Fruit fly (Drosophila melanogaster) whole organism, embryonic: ENCODE measurements around the gene CG34300.

Source experiments
- Asciz ChIP-seq: fragments of 200-800 bp; sonication (Bioruptor generic); optimal IDR thresholded peaks from 2 replicates; lab custom pipeline; 2017; ENCODE audit warnings: missing biosample characterization, mild to moderate bottlenecking, missing genetic modification characterization, missing genetic modification reagents
- CG11504 ChIP-seq: fragments of 200-800 bp; sonication (Bioruptor generic); optimal IDR thresholded peaks from 3 replicates; lab custom pipeline; 2019; ENCODE audit warnings: missing biosample characterization, mild to moderate bottlenecking, missing genetic modification characterization, moderate library complexity
- CG11695 ChIP-seq: fragments of 200-800 bp; sonication (Bioruptor generic); IDR thresholded peaks from 3 replicates; pipeline ENCODE4 v1.3.6; 2022; ENCODE audit warnings: missing biosample characterization, missing genetic modification characterization
- CG12299 ChIP-seq: fragments of 200-800 bp; sonication (Bioruptor generic); optimal IDR thresholded peaks from 2 replicates; lab custom pipeline; 2018; ENCODE audit warnings: missing biosample characterization, mild to moderate bottlenecking, missing genetic modification characterization
- CG13123 ChIP-seq: fragments of 200-800 bp; sonication (Bioruptor generic); optimal IDR thresholded peaks from 2 replicates; lab custom pipeline; 2016; ENCODE audit warnings: missing biosample characterization, missing genetic modification characterization
- CG14014 ChIP-seq: fragments of 200-800 bp; sonication (Bioruptor generic); IDR thresholded peaks from 2 replicates; pipeline ENCODE4 v1.3.6; 2022; ENCODE audit warnings: missing biosample characterization, missing genetic modification characterization
- CG14441 ChIP-seq: fragments of 200-800 bp; sonication (Bioruptor generic); IDR thresholded peaks from 2 replicates; pipeline ENCODE4 v1.3.6; 2022; ENCODE audit warnings: missing biosample characterization, missing genetic modification characterization
- CG1647 ChIP-seq: fragments of 200-800 bp; sonication (Bioruptor generic); optimal IDR thresholded peaks from 3 replicates; lab custom pipeline; 2016; ENCODE audit warnings: missing biosample characterization, missing genetic modification characterization
- CG16779 ChIP-seq: fragments of 200-800 bp; sonication (Bioruptor generic); IDR thresholded peaks from 2 replicates; pipeline ENCODE4 v1.3.6; 2022; ENCODE audit warnings: missing biosample characterization, missing genetic modification characterization
- CG17328 ChIP-seq: fragments of 200-800 bp; sonication (Bioruptor generic); IDR thresholded peaks from 2 replicates; pipeline ENCODE4 v1.3.6; 2022; ENCODE audit warnings: missing biosample characterization, missing genetic modification characterization
- CG17361 ChIP-seq: fragments of 200-800 bp; sonication (Bioruptor generic); IDR thresholded peaks from 3 replicates; pipeline ENCODE4 v1.3.6; 2022; ENCODE audit warnings: missing biosample characterization, missing genetic modification characterization
- CG17802 ChIP-seq: fragments of 200-800 bp; sonication (Bioruptor generic); optimal IDR thresholded peaks from 2 replicates; lab custom pipeline; 2018; ENCODE audit warnings: missing biosample characterization, mild to moderate bottlenecking, missing genetic modification characterization, moderate library complexity
- CG2712 ChIP-seq: fragments of 200-800 bp; optimal IDR thresholded peaks from 3 replicates; lab custom pipeline; 2019; ENCODE audit warnings: missing biosample characterization, mild to moderate bottlenecking, missing genetic modification characterization, moderate library complexity
- CG32532 ChIP-seq: fragments of 200-800 bp; sonication (Bioruptor generic); IDR thresholded peaks from 2 replicates; pipeline ENCODE4 v1.3.6; 2022; ENCODE audit warnings: missing biosample characterization, missing genetic modification characterization
- CG32767 ChIP-seq: fragments of 200-800 bp; sonication (Bioruptor generic); IDR thresholded peaks from 2 replicates; pipeline ENCODE4 v1.3.6; 2022; ENCODE audit warnings: missing biosample characterization, missing genetic modification characterization
- CG34376 ChIP-seq: fragments of 200-800 bp; sonication (Bioruptor generic); optimal IDR thresholded peaks from 2 replicates; lab custom pipeline; 2018; ENCODE audit warnings: missing biosample characterization, mild to moderate bottlenecking, missing genetic modification characterization
- CG3726 ChIP-seq: fragments of 200-800 bp; sonication (Bioruptor generic); IDR thresholded peaks from 3 replicates; pipeline ENCODE4, ENCODE4 v1.3.6; 2022; ENCODE audit warnings: missing biosample characterization, missing genetic modification characterization
- CG6254 ChIP-seq: fragments of 200-800 bp; sonication (Bioruptor generic); optimal IDR thresholded peaks from 3 replicates; lab custom pipeline; 2017; ENCODE audit warnings: mild to moderate bottlenecking, missing biosample characterization, missing genetic modification reagents, missing genetic modification characterization
- CG6683 ChIP-seq: fragments of 200-800 bp; sonication (Bioruptor generic); optimal IDR thresholded peaks from 2 replicates; lab custom pipeline; 2017; ENCODE audit warnings: missing biosample characterization, mild to moderate bottlenecking, missing genetic modification characterization, missing genetic modification reagents
- CG7839 ChIP-seq: fragments of 200-800 bp; sonication (Bioruptor generic); optimal IDR thresholded peaks from 3 replicates; lab custom pipeline; 2018; ENCODE audit warnings: missing biosample characterization, mild to moderate bottlenecking, missing genetic modification characterization, moderate library complexity
- CG8388 ChIP-seq: fragments of 200-800 bp; sonication (Bioruptor generic); optimal IDR thresholded peaks from 2 replicates; lab custom pipeline; 2019; ENCODE audit warnings: missing biosample characterization, mild to moderate bottlenecking, missing genetic modification characterization, moderate library complexity
- CG9609 ChIP-seq: fragments of 200-800 bp; sonication (Bioruptor generic); optimal IDR thresholded peaks from 3 replicates; lab custom pipeline; 2016; ENCODE audit warnings: missing biosample characterization, missing genetic modification characterization
- Eip74EF ChIP-seq, 2 experiments: fragments of 200-800 bp in 1 of 2; fragments of >200 bp in 1 of 2; sonication (Bioruptor generic) in 1 of 2; optimal IDR thresholded peaks; 2 replicates each; lab custom pipeline; 2017 to 2019; ENCODE audit warnings: missing biosample characterization in 2 of 2, missing genetic modification characterization in 2 of 2, mild to moderate bottlenecking in 1 of 2, moderate library complexity in 1 of 2
- Gug ChIP-seq: fragments of 200-800 bp; sonication (Bioruptor generic); IDR thresholded peaks from 4 replicates; pipeline ENCODE4 v1.3.6; 2022; ENCODE audit warnings: missing biosample characterization, missing genetic modification characterization
- Optix ChIP-seq: fragments of 200-800 bp; sonication (Bioruptor generic); IDR thresholded peaks from 3 replicates; pipeline ENCODE4 v1.3.6; 2022; ENCODE audit warnings: missing biosample characterization, missing genetic modification characterization
- PHDP ChIP-seq: fragments of 200-800 bp; sonication (Bioruptor generic); optimal IDR thresholded peaks from 3 replicates; lab custom pipeline; 2018; ENCODE audit warnings: missing biosample characterization, mild to moderate bottlenecking, missing genetic modification characterization, moderate library complexity
- Ptx1 ChIP-seq: fragments of 200-800 bp; sonication (Bioruptor generic); IDR thresholded peaks from 2 replicates; pipeline ENCODE4 v1.3.6; 2022; ENCODE audit warnings: missing biosample characterization, missing genetic modification characterization
- Sin3A ChIP-seq: fragments of >200 bp; optimal IDR thresholded peaks from 2 replicates; lab custom pipeline; 2018
- Sox102F ChIP-seq: fragments of 200-800 bp; sonication (Bioruptor generic); optimal IDR thresholded peaks from 2 replicates; lab custom pipeline; 2018; ENCODE audit warnings: missing biosample characterization, mild to moderate bottlenecking, missing genetic modification characterization, moderate library complexity
- Ssrp ChIP-seq: fragments of 200-800 bp; sonication (Bioruptor generic); optimal IDR thresholded peaks from 2 replicates; lab custom pipeline; 2018; ENCODE audit warnings: missing biosample characterization, mild to moderate bottlenecking, missing genetic modification characterization, moderate library complexity
- Xbp1 ChIP-seq: fragments of 200-800 bp; sonication (Bioruptor generic); optimal IDR thresholded peaks from 3 replicates; lab custom pipeline; 2016; ENCODE audit warnings: missing biosample characterization, mild to moderate bottlenecking, missing genetic modification characterization
- ara ChIP-seq: fragments of 200-800 bp; sonication (Bioruptor generic); IDR thresholded peaks from 2 replicates; pipeline ENCODE4 v1.3.6; 2022; ENCODE audit warnings: missing biosample characterization, missing genetic modification characterization
- bsh ChIP-seq, 2 experiments: fragments of 200-800 bp; sonication (Bioruptor generic); optimal IDR thresholded peaks; 2 replicates each; lab custom pipeline; 2017 to 2018; ENCODE audit warnings: mild to moderate bottlenecking in 2 of 2, missing biosample characterization in 2 of 2, missing genetic modification characterization in 2 of 2, moderate library complexity in 1 of 2
- danr ChIP-seq: fragments of 200-800 bp; sonication (Bioruptor generic); IDR thresholded peaks from 2 replicates; pipeline ENCODE4 v1.3.6; 2022; ENCODE audit warnings: missing biosample characterization, missing genetic modification characterization
- disco-r ChIP-seq: fragments of 200-800 bp; sonication (Bioruptor generic); optimal IDR thresholded peaks from 2 replicates; lab custom pipeline; 2016; ENCODE audit warnings: missing biosample characterization, missing genetic modification characterization
- dpn ChIP-seq, 2 experiments: fragments of 200-800 bp; sonication (Bioruptor generic); optimal IDR thresholded peaks; 3 replicates each; lab custom pipeline; 2016; ENCODE audit warnings: missing biosample characterization in 2 of 2, missing genetic modification characterization in 2 of 2
- emc ChIP-seq: fragments of 200-800 bp; sonication (Bioruptor generic); optimal IDR thresholded peaks from 2 replicates; lab custom pipeline; 2016; ENCODE audit warnings: missing biosample characterization, missing genetic modification characterization
- ewg ChIP-seq: fragments of 200-800 bp; sonication (Bioruptor generic); optimal IDR thresholded peaks from 3 replicates; lab custom pipeline; 2017; ENCODE audit warnings: mild to moderate bottlenecking, missing biosample characterization, missing genetic modification reagents, missing genetic modification characterization
- fd96Cb ChIP-seq: fragments of 200-800 bp; sonication (Bioruptor generic); optimal IDR thresholded peaks from 2 replicates; lab custom pipeline; 2018; ENCODE audit warnings: missing biosample characterization, mild to moderate bottlenecking, missing genetic modification characterization, moderate library complexity
- gem ChIP-seq: fragments of 200-800 bp; sonication (Bioruptor generic); optimal IDR thresholded peaks from 2 replicates; lab custom pipeline; 2019; ENCODE audit warnings: missing biosample characterization, mild to moderate bottlenecking, missing genetic modification characterization, moderate library complexity
- jing ChIP-seq: fragments of 200-800 bp; sonication (Bioruptor generic); optimal IDR thresholded peaks from 2 replicates; lab custom pipeline; 2018; ENCODE audit warnings: missing biosample characterization, mild to moderate bottlenecking, missing genetic modification characterization
- pan ChIP-seq, 4 experiments: fragments of >200 bp in 3 of 4; fragments of 200-800 bp in 1 of 4; sonication (Bioruptor generic) in 1 of 4; optimal IDR thresholded peaks in 3 of 4; IDR thresholded peaks in 1 of 4; 2 replicates each; pipeline versions ENCODE4 v1.3.6 to Lab custom; 2017 to 2022; ENCODE audit warnings: missing biosample characterization in 2 of 4, missing genetic modification characterization in 2 of 4, mixed read lengths in 1 of 4
- prd ChIP-seq, 3 experiments: fragments of >200 bp in 2 of 3; fragments of 200-800 bp in 1 of 3; sonication (Bioruptor generic) in 1 of 3; optimal IDR thresholded peaks in 2 of 3; IDR thresholded peaks in 1 of 3; 2 replicates in 2 of 3; 3 replicates in 1 of 3; pipeline versions ENCODE4 v1.3.6 to Lab custom; 2017 to 2022; ENCODE audit warnings: missing biosample characterization in 1 of 3, missing genetic modification characterization in 1 of 3
- ranshi ChIP-seq: fragments of 200-800 bp; sonication (Bioruptor generic); IDR thresholded peaks from 2 replicates; pipeline ENCODE4 v1.3.6; 2022; ENCODE audit warnings: missing biosample characterization, missing genetic modification characterization
- row ChIP-seq: fragments of 200-800 bp; sonication (Bioruptor generic); IDR thresholded peaks from 3 replicates; pipeline ENCODE4 v1.3.6; 2022; ENCODE audit warnings: missing biosample characterization, missing genetic modification characterization
- sens ChIP-seq: fragments of 200-800 bp; sonication (Bioruptor generic); peaks from one replicate; lab custom pipeline; 2016; ENCODE audit warnings: missing biosample characterization, missing genetic modification characterization
- sim ChIP-seq: fragments of 200-800 bp; sonication (Bioruptor generic); IDR thresholded peaks from 2 replicates; pipeline ENCODE4 v1.3.6; 2022; ENCODE audit warnings: missing biosample characterization, missing genetic modification characterization
- tgo ChIP-seq: fragments of 200-800 bp; sonication (Bioruptor generic); IDR thresholded peaks from 3 replicates; pipeline ENCODE4 v1.3.6; 2022; ENCODE audit warnings: missing biosample characterization, missing genetic modification characterization
- vfl ChIP-seq: fragments of 200-800 bp; sonication (Bioruptor generic); optimal IDR thresholded peaks from 2 replicates; lab custom pipeline; 2016; ENCODE audit warnings: missing biosample characterization, missing genetic modification characterization
- z ChIP-seq: fragments of 200-800 bp; sonication (Bioruptor generic); IDR thresholded peaks from 3 replicates; pipeline ENCODE4 v1.3.6; 2022; ENCODE audit warnings: missing biosample characterization, missing genetic modification characterization

Gene CG34300

DNA sequence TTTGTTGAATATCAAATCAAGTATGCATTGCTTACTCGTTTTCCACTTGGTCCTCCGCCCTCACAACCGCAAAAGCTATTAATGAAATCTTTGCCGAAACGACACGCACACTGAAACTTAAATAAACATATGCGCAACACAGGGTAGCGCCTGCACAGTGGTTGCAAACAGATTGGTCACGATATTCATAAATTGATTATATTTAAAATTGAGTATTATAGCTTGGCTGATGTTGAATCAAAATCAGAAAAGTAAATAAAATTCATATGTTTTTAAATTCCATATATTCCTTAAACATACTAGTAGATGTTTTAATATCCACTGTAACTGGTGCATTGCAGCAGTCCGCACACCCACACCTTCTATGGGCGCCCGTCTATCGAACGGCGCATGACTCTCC, 22.5 kb downstream of the CG34300 start:
- 0 out of 3 replicates have a peak, but pooled peaks have one; percentile 43 for TF ChIP-seq z (GFP tag; lab: Robert Waterston, UW)
- TF ChIP-seq CG32532 (GFP tag; lab: Robert Waterston, UW): no peak
- TF ChIP-seq Asciz (GFP tag; lab: Kevin White, UChicago): no peak
- TF ChIP-seq CG3726: 0 out of 3 replicates have a peak, but pooled peaks have one; percentile 14
- TF ChIP-seq CG11504 (tag; lab: Kevin White, UChicago): peak; percentile 16
- 0 out of 3 replicates have a peak, but pooled peaks have one; percentile 23 for TF ChIP-seq CG17361 (GFP tag; lab: Robert Waterston, UW)
- TF ChIP-seq gem: peak; percentile 55
- no peak for TF ChIP-seq disco-r (GFP tag; lab: Kevin White, UChicago)
- no peak for TF ChIP-seq sim
- no peak for TF ChIP-seq CG6683 (GFP tag; lab: Kevin White, UChicago)
- TF ChIP-seq danr: no peak
- TF ChIP-seq Optix: no peak
- no peak for TF ChIP-seq CG8388 (GFP tag; lab: Kevin White, UChicago)
- no peak for TF ChIP-seq CG14441 (GFP tag; lab: Robert Waterston, UW)
- TF ChIP-seq Xbp1 (GFP tag; lab: Kevin White, UChicago): peak; percentile 9
- no peak for TF ChIP-seq CG9609 (GFP tag; lab: Kevin White, UChicago)
- no peak for TF ChIP-seq vfl (GFP tag; lab: Kevin White, UChicago)
- no peak for TF ChIP-seq prd (optimal IDR thresholded peaks at IDR 0.05; lab: Kevin White, UChicago)
- peak; percentile 51 for TF ChIP-seq prd (GFP tag; IDR thresholded peaks at IDR 0.05; lab: Robert Waterston, UW)
- TF ChIP-seq Ssrp (tag; lab: Kevin White, UChicago): peak; percentile 8
- TF ChIP-seq Ptx1: peak; percentile 31; the same call in 1 of the 2 replicates
- peak in 1 of 2 experiments; percentile 8 for TF ChIP-seq dpn (GFP tag; optimal IDR thresholded peaks at IDR 0.05; lab: Kevin White, UChicago)
- TF ChIP-seq CG6254 (GFP tag; lab: Kevin White, UChicago): no peak
- no peak for TF ChIP-seq CG1647 (GFP tag; lab: Kevin White, UChicago)
- TF ChIP-seq CG32767 (GFP tag; lab: Robert Waterston, UW): no peak
- TF ChIP-seq Eip74EF (GFP tag; optimal IDR thresholded peaks at IDR 0.05; lab: Kevin White, UChicago): no peak
- TF ChIP-seq emc: no peak
- peak; percentile 49 for TF ChIP-seq sens
- no peak for TF ChIP-seq pan (optimal IDR thresholded peaks at IDR 0.05; lab: Kevin White, UChicago)
- peak in 1 of 2 experiments; percentile 39 for TF ChIP-seq pan (GFP tag; optimal IDR thresholded peaks at IDR 0.05 in 1 of 2, IDR thresholded peaks at IDR 0.05 in 1 of 2)
- no peak for TF ChIP-seq jing
- peak; percentile 39; the same call in 1 of the 3 replicates for TF ChIP-seq row (GFP tag; lab: Robert Waterston, UW)
- TF ChIP-seq CG7839: peak; percentile 4
- TF ChIP-seq CG16779 (GFP tag; lab: Robert Waterston, UW): no peak
- no peak for TF ChIP-seq Gug (GFP tag; lab: Robert Waterston, UW)
- TF ChIP-seq CG13123 (GFP tag; lab: Kevin White, UChicago): no peak
- TF ChIP-seq CG17802: no peak
- TF ChIP-seq Sin3A (lab: Kevin White, UChicago): no peak
- TF ChIP-seq tgo: peak; percentile 46; the same call in 2 of the 3 replicates
- TF ChIP-seq CG17328: peak; percentile 44; the same call in 1 of the 2 replicates
- TF ChIP-seq CG12299 (tag; lab: Kevin White, UChicago): no peak
- TF ChIP-seq CG14014 (GFP tag; lab: Robert Waterston, UW): no peak
- no peak for TF ChIP-seq CG34376 (GFP tag; lab: Kevin White, UChicago)
- TF ChIP-seq ranshi (GFP tag; lab: Robert Waterston, UW): 0 out of 2 replicates have a peak, but pooled peaks have one; percentile 4
- peak; percentile 36 for TF ChIP-seq CG2712 (tag; lab: Kevin White, UChicago)
- peak; percentile 9 for TF ChIP-seq fd96Cb (tag; lab: Kevin White, UChicago)
- peak; percentile 14; the same call in 1 of the 2 replicates for TF ChIP-seq ara (GFP tag; lab: Robert Waterston, UW)
- peak; percentile 46 to 65 for TF ChIP-seq bsh (GFP tag; optimal IDR thresholded peaks at IDR 0.05; lab: Kevin White, UChicago)
- peak; percentile 11 for TF ChIP-seq ewg
- peak; percentile 27 for TF ChIP-seq PHDP (tag; lab: Kevin White, UChicago)
- TF ChIP-seq CG11695 (GFP tag; lab: Robert Waterston, UW): 0 out of 3 replicates have a peak, but pooled peaks have one; percentile 26
- peak; percentile 65 for TF ChIP-seq Sox102F (GFP tag; lab: Kevin White, UChicago)
